Worm (Caenorhabditis elegans) whole organism, midembryonic: ENCODE measurements around the gene golg-4.
"Not testable (repeated sequence)": the region's sequence is repeated elsewhere in the genome, so short reads cannot be mapped to it uniquely, and the experiment has no call there.

Experiments
- T22C8.4 ChIP-seq: fragments of 200-800 bp; sonication (Bioruptor generic); IDR thresholded peaks from 2 replicates; pipeline ENCODE4 v1.3.6; 2022; ENCODE audit warnings: missing genetic modification characterization, missing compliant biosample characterization
- flt-1 ChIP-seq: fragments of 200-800 bp; sonication (Bioruptor generic); IDR thresholded peaks from 2 replicates; pipeline ENCODE4 v1.3.6; 2022; ENCODE audit warnings: missing genetic modification characterization, missing compliant biosample characterization
- tab-1 ChIP-seq: fragments of 200-800 bp; sonication (Bioruptor generic); IDR thresholded peaks from 2 replicates; pipeline ENCODE4 v1.3.6; 2022; ENCODE audit warnings: missing genetic modification characterization, missing compliant biosample characterization
- ztf-23 ChIP-seq: fragments of 200-800 bp; sonication (Bioruptor generic); IDR thresholded peaks from 2 replicates; pipeline ENCODE4 v1.3.6; 2022; ENCODE audit warnings: missing genetic modification reagents, missing genetic modification characterization, missing compliant biosample characterization
- ztf-29 ChIP-seq: fragments of 200-800 bp; sonication (Bioruptor generic); IDR thresholded peaks from 2 replicates; pipeline ENCODE4 v1.3.6; 2022; ENCODE audit warnings: missing genetic modification reagents, missing genetic modification characterization, missing compliant biosample characterization

ce11 chrIII:3454045-3454444, 48.7 kb downstream of the golg-4 start, which contains the start of gene C34C12.1:
- TF ChIP-seq T22C8.4 (GFP tag; lab: Robert Waterston, UW); flt-1 (GFP tag; lab: Robert Waterston, UW); tab-1; ztf-29 (GFP tag; lab: Robert Waterston, UW); ztf-23 (GFP tag; lab: Robert Waterston, UW): not testable (repeated sequence)
